Worm (Caenorhabditis elegans) whole organism, young adult: ENCODE data around the gene eri-5.

Source experiments
- C06A6.2 ChIP-seq: fragments of 200-800 bp; sonication (Bioruptor generic); conservative IDR thresholded peaks from 2 replicates; pipeline ENCODE4 v1.3.6; 2022; ENCODE audit warnings: missing genetic modification characterization, missing compliant biosample characterization
- C17E4.6 ChIP-seq: fragments of 200-800 bp; sonication (Bioruptor generic); IDR thresholded peaks from 2 replicates; pipeline ENCODE4 v1.3.6; 2022; ENCODE audit warnings: missing genetic modification reagents, missing genetic modification characterization, missing compliant biosample characterization
- D2030.7 ChIP-seq: fragments of 200-800 bp; sonication (Bioruptor generic); IDR thresholded peaks from 2 replicates; pipeline ENCODE4 v1.3.6; 2022; ENCODE audit warnings: missing genetic modification reagents, missing genetic modification characterization, missing compliant biosample characterization
- F10E7.11 ChIP-seq: sonication (generic microtip); optimal IDR thresholded peaks from 2 replicates; lab custom pipeline; 2017; ENCODE audit warnings: mild to moderate bottlenecking, missing genetic modification characterization, moderate library complexity, missing compliant biosample characterization
- F22D6.2 ChIP-seq: sonication (generic microtip); optimal IDR thresholded peaks from 2 replicates; lab custom pipeline; 2016; ENCODE audit warnings: mild to moderate bottlenecking, missing genetic modification characterization, missing compliant biosample characterization
- F23B12.7 ChIP-seq: sonication (generic microtip); optimal IDR thresholded peaks from 2 replicates; lab custom pipeline; 2017; ENCODE audit warnings: missing genetic modification characterization, mild to moderate bottlenecking, missing compliant biosample characterization, antibody characterized with exemption, moderate library complexity; ENCODE audit not compliant: insufficient read depth
- F52B5.7 ChIP-seq: sonication (generic microtip); optimal IDR thresholded peaks from 2 replicates; lab custom pipeline; 2016; ENCODE audit warnings: mild to moderate bottlenecking, missing genetic modification characterization, missing compliant biosample characterization
- F57A8.1 ChIP-seq: fragments of 200-800 bp; sonication (Bioruptor generic); optimal IDR thresholded peaks from 2 replicates; lab custom pipeline; 2018; ENCODE audit warnings: mild to moderate bottlenecking, missing genetic modification characterization, moderate library complexity, missing compliant biosample characterization
- F57C9.4 ChIP-seq: sonication (generic microtip); optimal IDR thresholded peaks from 2 replicates; lab custom pipeline; 2017; ENCODE audit warnings: mild to moderate bottlenecking, missing genetic modification characterization, missing compliant biosample characterization
- T26A5.8 ChIP-seq: sonication (generic microtip); optimal IDR thresholded peaks from 2 replicates; lab custom pipeline; 2016; ENCODE audit warnings: missing genetic modification characterization, missing compliant biosample characterization
- ZK185.1 ChIP-seq: sonication (generic microtip); optimal IDR thresholded peaks from 2 replicates; lab custom pipeline; 2016; ENCODE audit warnings: mild to moderate bottlenecking, missing genetic modification characterization, missing compliant biosample characterization; ENCODE audit not compliant: poor library complexity, severe bottlenecking
- aptf-3 ChIP-seq: fragments of 200-800 bp; sonication (Bioruptor generic); IDR thresholded peaks from 2 replicates; pipeline ENCODE4 v1.3.6; 2022; ENCODE audit warnings: missing genetic modification characterization, missing compliant biosample characterization
- atf-7 ChIP-seq: sonication (generic microtip); optimal IDR thresholded peaks from 2 replicates; lab custom pipeline; 2017; ENCODE audit warnings: mild to moderate bottlenecking, missing genetic modification characterization, missing compliant biosample characterization
- ccch-3 ChIP-seq: fragments of 200-800 bp; sonication (Bioruptor generic); optimal IDR thresholded peaks from 2 replicates; lab custom pipeline; 2018; ENCODE audit warnings: mild to moderate bottlenecking, missing genetic modification characterization, missing compliant biosample characterization
- cebp-2 ChIP-seq: fragments of 200-800 bp; sonication (Bioruptor generic); IDR thresholded peaks from 2 replicates; pipeline ENCODE4 v1.3.6; 2022; ENCODE audit warnings: missing genetic modification characterization, missing compliant biosample characterization
- ceh-27 ChIP-seq: fragments of 200-800 bp; sonication (Bioruptor generic); optimal IDR thresholded peaks from 2 replicates; lab custom pipeline; 2018; ENCODE audit warnings: mild to moderate bottlenecking, missing genetic modification characterization, moderate library complexity, missing compliant biosample characterization
- ceh-40 ChIP-seq: fragments of 200-800 bp; sonication (Bioruptor generic); IDR thresholded peaks from 2 replicates; pipeline ENCODE4 v1.3.6; 2022; ENCODE audit warnings: missing genetic modification characterization, missing compliant biosample characterization
- ceh-58 ChIP-seq: fragments of 200-800 bp; sonication (Bioruptor generic); IDR thresholded peaks from 2 replicates; pipeline ENCODE4 v1.3.6; 2022; ENCODE audit warnings: missing genetic modification characterization, missing compliant biosample characterization
- chd-7 ChIP-seq: sonication (generic microtip); optimal IDR thresholded peaks from 2 replicates; lab custom pipeline; 2016; ENCODE audit warnings: mild to moderate bottlenecking, missing genetic modification characterization, moderate library complexity, missing compliant biosample characterization
- dox-1 ChIP-seq: fragments of 200-800 bp; sonication (Bioruptor generic); IDR thresholded peaks from 2 replicates; pipeline ENCODE4 v1.3.6; 2022; ENCODE audit warnings: missing genetic modification reagents, missing genetic modification characterization, missing compliant biosample characterization
- dpff-1 ChIP-seq: sonication (generic microtip); optimal IDR thresholded peaks from 2 replicates; lab custom pipeline; 2017; ENCODE audit warnings: mild to moderate bottlenecking, missing genetic modification characterization, missing compliant biosample characterization
- dpl-1 ChIP-seq: fragments of 150-350 bp; optimal IDR thresholded peaks from 2 replicates; lab custom pipeline; 2014; ENCODE audit warnings: missing biosample characterization, missing genetic modification reagents, missing genetic modification characterization
- ekl-4 ChIP-seq: fragments of 200-800 bp; sonication (Bioruptor generic); IDR thresholded peaks from 2 replicates; pipeline ENCODE4 v1.3.6; 2022; ENCODE audit warnings: missing genetic modification reagents, missing genetic modification characterization, missing compliant biosample characterization
- him-1 ChIP-seq: sonication (generic microtip); optimal IDR thresholded peaks from 2 replicates; lab custom pipeline; 2016; ENCODE audit warnings: missing genotype, missing genetic modification reagents, missing genetic modification characterization, missing compliant biosample characterization
- hlh-26 ChIP-seq: fragments of 200-800 bp; sonication (Bioruptor generic); conservative IDR thresholded peaks from 2 replicates; pipeline ENCODE4 v1.3.6; 2022; ENCODE audit warnings: missing genetic modification reagents, missing genetic modification characterization, missing compliant biosample characterization
- hsf-1 ChIP-seq: fragments of 200-800 bp; sonication (Bioruptor generic); IDR thresholded peaks from 2 replicates; pipeline ENCODE4 v1.3.6; 2022; ENCODE audit warnings: missing genetic modification reagents, missing genetic modification characterization, missing compliant biosample characterization
- let-607 ChIP-seq, 2 experiments: fragments of 200-800 bp in 1 of 2; sonication (Bioruptor generic) in 1 of 2; sonication (generic microtip) in 1 of 2; optimal IDR thresholded peaks; 2 replicates each; lab custom pipeline; 2016 to 2018; ENCODE audit warnings: mild to moderate bottlenecking in 2 of 2, missing compliant biosample characterization in 2 of 2, missing genetic modification characterization in 2 of 2, moderate library complexity in 2 of 2, missing genotype in 1 of 2
- lin-35 ChIP-seq, 3 experiments: fragments of 150-350 bp in 2 of 3; sonication (generic microtip) in 1 of 3; optimal IDR thresholded peaks; 2 replicates each; lab custom pipeline; 2014 to 2018; ENCODE audit warnings: missing biosample characterization in 3 of 3, missing genetic modification characterization in 3 of 3, missing genetic modification reagents in 3 of 3
- lin-40 ChIP-seq: sonication (generic microtip); optimal IDR thresholded peaks from 2 replicates; lab custom pipeline; 2016; ENCODE audit warnings: missing genetic modification characterization, mild to moderate bottlenecking, missing compliant biosample characterization, missing genotype, missing genetic modification reagents
- lin-54 ChIP-seq: fragments of 200-800 bp; sonication (Bioruptor generic); optimal IDR thresholded peaks from 2 replicates; lab custom pipeline; 2018; ENCODE audit warnings: mild to moderate bottlenecking, missing genetic modification characterization, missing compliant biosample characterization
- lsl-1 ChIP-seq: fragments of 200-800 bp; sonication (Bioruptor generic); optimal IDR thresholded peaks from 2 replicates; lab custom pipeline; 2018; ENCODE audit warnings: mild to moderate bottlenecking, missing genetic modification characterization, moderate library complexity, missing compliant biosample characterization
- mcd-1 ChIP-seq: fragments of 200-800 bp; sonication (Bioruptor generic); IDR thresholded peaks from 2 replicates; pipeline ENCODE4 v1.3.6; 2022; ENCODE audit warnings: missing genetic modification reagents, missing genetic modification characterization, missing compliant biosample characterization
- mes-4 ChIP-seq: sonication (generic microtip); optimal IDR thresholded peaks from 2 replicates; lab custom pipeline; 2016; ENCODE audit warnings: missing genotype, missing genetic modification characterization, missing compliant biosample characterization
- nfya-1 ChIP-seq: sonication (generic microtip); optimal IDR thresholded peaks from 2 replicates; lab custom pipeline; 2017; ENCODE audit warnings: antibody characterized with exemption, missing compliant biosample characterization, missing genetic modification characterization, borderline replicate concordance; ENCODE audit not compliant: insufficient read depth
- nhr-179 ChIP-seq: sonication (generic microtip); optimal IDR thresholded peaks from 2 replicates; lab custom pipeline; 2016; ENCODE audit warnings: mild to moderate bottlenecking, missing genetic modification characterization, missing compliant biosample characterization
- pbrm-1 ChIP-seq: fragments of 200-800 bp; sonication (Bioruptor generic); IDR thresholded peaks from 2 replicates; pipeline ENCODE4 v1.3.6; 2022; ENCODE audit warnings: missing genetic modification reagents, missing genetic modification characterization, missing compliant biosample characterization
- repo-1 ChIP-seq: sonication (generic microtip); optimal IDR thresholded peaks from 2 replicates; lab custom pipeline; 2017; ENCODE audit warnings: mild to moderate bottlenecking, missing genetic modification characterization, missing compliant biosample characterization
- sea-2 ChIP-seq: fragments of 200-800 bp; sonication (Bioruptor generic); IDR thresholded peaks from 2 replicates; pipeline ENCODE4 v1.3.6; 2022; ENCODE audit warnings: missing genetic modification characterization, missing compliant biosample characterization
- tbp1 ChIP-seq: fragments of 200-800 bp; sonication (Bioruptor generic); optimal IDR thresholded peaks from 2 replicates; lab custom pipeline; 2018; ENCODE audit warnings: mild to moderate bottlenecking, missing genetic modification characterization, missing compliant biosample characterization
- ztf-18 ChIP-seq: sonication (generic microtip); optimal IDR thresholded peaks from 2 replicates; lab custom pipeline; 2016; ENCODE audit warnings: missing genotype, mild to moderate bottlenecking, missing genetic modification characterization, missing compliant biosample characterization
- ztf-28 ChIP-seq: fragments of 200-800 bp; sonication (Bioruptor generic); IDR thresholded peaks from 2 replicates; pipeline ENCODE4 v1.3.6; 2022; ENCODE audit warnings: missing genetic modification reagents, missing genetic modification characterization, missing compliant biosample characterization

The eri-5 gene

DNA sequence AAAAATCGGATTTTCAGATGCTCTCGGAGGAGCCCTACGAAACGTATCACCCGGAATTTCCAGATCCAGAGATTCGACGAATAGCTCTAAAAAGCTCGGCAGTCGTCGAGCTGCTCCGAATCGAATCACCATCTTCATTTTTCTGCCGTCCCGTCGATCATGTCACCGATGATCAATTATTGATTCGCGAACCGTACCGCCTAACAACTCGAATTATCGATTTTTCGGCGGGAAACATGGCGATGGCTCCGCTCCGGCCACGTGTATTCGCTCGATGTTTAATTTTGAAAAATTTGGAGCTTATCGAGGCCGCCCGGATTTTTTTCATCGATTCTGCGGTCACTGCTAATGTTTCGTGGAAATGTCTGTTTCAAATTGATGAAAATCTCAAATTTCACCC lies at the start of gene eri-5:
Gene eri-5, plus strand, starts transcription at position 18 of the 400 bp plus-strand sequence.
- TF ChIP-seq nhr-179: no peak
- TF ChIP-seq ceh-27 (GFP tag; lab: Kevin White, UChicago): no peak
- TF ChIP-seq T26A5.8 (tag; lab: Kevin White, UChicago): no peak
- no peak for TF ChIP-seq let-607 (tag; optimal IDR thresholded peaks at IDR 0.05; lab: Kevin White, UChicago)
- no peak for TF ChIP-seq D2030.7 (GFP tag; lab: Robert Waterston, UW)
- TF ChIP-seq dpl-1: no peak
- no peak for TF ChIP-seq nfya-1 (tag; lab: Kevin White, UChicago)
- no peak for TF ChIP-seq dpff-1 (tag; lab: Kevin White, UChicago)
- no peak for TF ChIP-seq aptf-3 (GFP tag; lab: Robert Waterston, UW)
- TF ChIP-seq hsf-1: no peak
- TF ChIP-seq F57C9.4: no peak
- no peak for TF ChIP-seq ccch-3 (GFP tag; lab: Kevin White, UChicago)
- no peak for TF ChIP-seq atf-7
- no peak for TF ChIP-seq ZK185.1 (tag; lab: Kevin White, UChicago)
- no peak for TF ChIP-seq ztf-28 (GFP tag; lab: Robert Waterston, UW)

DNA sequence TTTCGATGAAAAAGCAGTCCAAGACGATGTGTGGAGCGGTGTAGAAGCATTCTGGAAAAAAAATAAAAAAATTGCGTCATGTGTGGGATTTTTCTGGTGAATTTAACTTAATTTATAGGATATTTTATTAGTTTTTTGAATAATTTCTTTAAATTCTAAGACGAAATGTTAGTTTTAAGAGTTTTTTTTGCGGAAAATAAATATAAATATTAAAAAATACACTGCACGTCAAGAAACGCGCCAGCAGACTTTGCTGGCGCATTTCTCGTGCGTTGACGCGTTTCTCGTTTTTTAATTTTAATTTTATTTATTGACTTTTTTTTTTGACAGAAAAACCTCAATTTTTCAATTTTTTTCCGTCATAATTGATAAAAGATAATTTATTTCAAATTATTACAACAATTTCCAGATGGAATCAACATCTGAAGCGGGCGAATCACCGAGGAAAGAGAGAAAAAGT lies 41.7 kb upstream of the eri-5 start, which contains the start of the genes ppgn-1 and tftc-1:
Gene ppgn-1, minus strand, starts transcription at position 51 of the 460 bp plus-strand sequence.
Gene tftc-1, plus strand, starts transcription at position 410 of the 460 bp plus-strand sequence.
- TF ChIP-seq lin-40 (tag; lab: Kevin White, UChicago) (peak; percentile 56), F57A8.1 (GFP tag; lab: Kevin White, UChicago) (no peak), ekl-4 (no peak), ceh-58 (GFP tag; lab: Robert Waterston, UW) (no peak), sea-2 (GFP tag; lab: Robert Waterston, UW) (no peak), dox-1 (no peak), mes-4 (tag; lab: Kevin White, UChicago) (no peak), F52B5.7 (no peak), F23B12.7 (tag; lab: Kevin White, UChicago) (peak; percentile 9), him-1 (tag; lab: Kevin White, UChicago) (no peak), repo-1 (tag; lab: Kevin White, UChicago) (peak; percentile 16), chd-7 (tag; lab: Kevin White, UChicago) (no peak), lin-54 (GFP tag; lab: Kevin White, UChicago) (peak; percentile 52), C17E4.6 (GFP tag; lab: Robert Waterston, UW) (no peak), hlh-26 (GFP tag; lab: Robert Waterston, UW) (no peak), tbp1 (GFP tag; lab: Kevin White, UChicago) (no peak), pbrm-1 (GFP tag; lab: Robert Waterston, UW) (0 out of 2 replicates have a peak, but pooled peaks have one; percentile 13), lin-35 (GFP tag; optimal IDR thresholded peaks at IDR 0.05; lab: Kevin White, UChicago) (peak in 1 of 3 experiments; percentile 50), cebp-2 (GFP tag; lab: Robert Waterston, UW) (no peak), ceh-40 (GFP tag; lab: Robert Waterston, UW) (no peak), mcd-1 (GFP tag; lab: Robert Waterston, UW) (peak; percentile 71), atf-7 (no peak), F10E7.11 (no peak), ztf-18 (tag; lab: Kevin White, UChicago) (peak; percentile 92), C06A6.2 (GFP tag; lab: Robert Waterston, UW) (no peak), lsl-1 (GFP tag; lab: Kevin White, UChicago) (peak; percentile 20), D2030.7 (GFP tag; lab: Robert Waterston, UW) (no peak), F22D6.2 (tag; lab: Kevin White, UChicago) (no peak)
